Worm (Caenorhabditis elegans): Measurements from ENCODE around the gene his-6.

Gene his-6

DNA sequence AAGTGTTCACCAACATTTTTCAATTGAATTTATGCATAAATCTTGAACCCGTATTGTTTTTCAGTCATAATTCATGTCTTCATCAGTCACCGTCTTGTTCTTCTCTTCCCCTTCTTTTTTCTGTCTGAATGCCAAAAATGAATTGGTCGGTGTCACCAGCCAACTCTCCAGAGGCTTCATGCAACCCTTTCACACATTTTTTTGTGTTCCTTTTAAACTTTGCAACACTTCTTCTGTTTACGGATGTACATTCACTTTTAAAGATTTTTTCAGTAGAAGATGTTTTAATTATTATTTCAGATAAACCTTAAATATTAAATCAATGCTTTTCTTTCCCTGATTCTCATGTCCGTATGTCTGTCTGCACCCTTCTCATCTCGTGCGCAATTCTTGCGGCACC is 26.1 kb upstream of the his-6 start, which contains the start of gene acr-16:
Gene acr-16, plus strand, starts transcription at position 301 of the 400 bp plus-strand sequence.
- no peak for TF ChIP-seq F13H6.1 (tag; optimal IDR thresholded peaks at IDR 0.05)
- no peak for TF ChIP-seq sox-4 (tag; optimal IDR thresholded peaks at IDR 0.05)
- no peak for TF ChIP-seq ceh-14 (tag; optimal IDR thresholded peaks at IDR 0.05)
- no peak for TF ChIP-seq ceh-6 (GFP tag; optimal IDR thresholded peaks at IDR 0.05)
- TF ChIP-seq nhr-232 (tag; optimal IDR thresholded peaks at IDR 0.05), result no peak
- no peak for TF ChIP-seq ceh-48 (tag; optimal IDR thresholded peaks at IDR 0.05)
- TF ChIP-seq ahr-1 (tag; optimal IDR thresholded peaks at IDR 0.05), result no peak

DNA sequence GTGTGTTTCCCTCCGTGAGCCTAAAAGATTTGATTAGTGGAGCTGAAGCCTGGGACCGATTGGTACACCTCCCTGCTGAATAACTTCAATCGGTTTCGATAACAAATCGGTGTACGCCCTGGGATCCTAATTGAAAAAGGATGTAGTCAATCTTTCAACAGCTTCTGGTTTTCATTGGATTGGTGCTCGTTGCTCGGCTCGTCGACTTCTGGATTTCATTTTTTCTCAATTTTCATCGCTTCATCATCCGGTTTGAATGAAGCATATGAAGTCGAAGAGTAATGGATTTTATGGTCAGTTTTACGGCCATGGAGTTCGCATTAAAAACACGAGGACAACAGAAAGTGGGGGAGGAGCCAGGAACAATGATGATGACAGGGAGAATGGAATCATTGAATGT is 21.2 kb upstream of the his-6 start:
- peak; percentile 24 for TF ChIP-seq unc-42 (tag; optimal IDR thresholded peaks at IDR 0.05)
- no peak for TF ChIP-seq unc-55 (GFP tag; optimal IDR thresholded peaks at IDR 0.05)
- TF ChIP-seq nfya-1 (tag; optimal IDR thresholded peaks at IDR 0.05), result no peak
- no peak for TF ChIP-seq ets-4 (tag; optimal IDR thresholded peaks at IDR 0.05)

DNA sequence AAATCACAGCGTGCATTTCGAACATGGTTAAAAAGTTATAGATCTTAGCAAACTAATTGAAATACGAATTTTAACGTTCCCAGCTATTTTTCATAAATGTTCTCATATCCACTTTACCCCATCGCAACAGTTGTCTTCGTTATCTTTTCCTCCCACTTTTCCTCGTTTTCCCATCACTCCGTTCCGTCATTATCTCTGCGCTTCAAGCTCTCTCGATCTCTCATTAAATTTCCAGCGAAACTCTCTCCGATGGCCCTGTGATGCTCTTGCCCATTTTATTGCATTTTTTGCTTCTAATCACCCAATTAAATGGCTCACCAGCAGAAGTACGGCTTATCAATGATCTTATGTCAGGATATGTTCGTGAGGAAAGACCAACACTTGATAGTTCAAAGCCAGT is 17.7 kb upstream of the his-6 start, which contains the start of gene acr-15:
Gene acr-15, plus strand, starts transcription at position 236 of the 400 bp plus-strand sequence.
- TF ChIP-seq ceh-22 (tag; optimal IDR thresholded peaks at IDR 0.05) (no peak), pha-2 (tag; optimal IDR thresholded peaks at IDR 0.05) (no peak)

DNA sequence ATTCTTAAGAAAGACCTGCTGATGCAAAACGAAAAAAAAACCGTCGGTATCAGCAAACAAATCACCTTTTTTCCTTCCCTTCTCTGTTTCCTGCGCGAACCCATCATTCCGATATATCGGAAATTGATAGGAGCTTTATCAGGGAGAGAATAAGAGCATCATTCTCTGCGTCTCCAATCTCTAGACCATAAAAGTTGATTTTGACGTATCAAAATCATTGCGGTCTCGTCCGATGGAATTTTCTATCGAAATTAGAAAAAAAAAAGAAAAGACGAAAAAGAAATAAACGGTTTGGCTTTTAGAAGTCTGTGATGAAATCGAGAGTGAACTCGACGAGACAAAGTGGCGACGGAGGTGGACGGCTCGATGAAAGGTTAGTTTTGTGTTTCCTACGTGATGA is 14.2 kb upstream of the his-6 start, which contains the start of gene stdh-4:
Gene stdh-4, plus strand, starts transcription at position 301 of the 400 bp plus-strand sequence.
- TF ChIP-seq lin-11 (tag; optimal IDR thresholded peaks at IDR 0.05) (no peak), ceh-31 (tag; optimal IDR thresholded peaks at IDR 0.05) (no peak), fax-1 (tag; optimal IDR thresholded peaks at IDR 0.05) (no peak), hlh-6 (tag; optimal IDR thresholded peaks at IDR 0.05) (no peak), C38D4.7 (GFP tag; optimal IDR thresholded peaks at IDR 0.05) (no peak), ref-2 (tag; optimal IDR thresholded peaks at IDR 0.05) (no peak), C08G9.2 (tag; optimal IDR thresholded peaks at IDR 0.05) (no peak), fkh-10 (GFP tag; optimal IDR thresholded peaks at IDR 0.05) (no peak)

DNA sequence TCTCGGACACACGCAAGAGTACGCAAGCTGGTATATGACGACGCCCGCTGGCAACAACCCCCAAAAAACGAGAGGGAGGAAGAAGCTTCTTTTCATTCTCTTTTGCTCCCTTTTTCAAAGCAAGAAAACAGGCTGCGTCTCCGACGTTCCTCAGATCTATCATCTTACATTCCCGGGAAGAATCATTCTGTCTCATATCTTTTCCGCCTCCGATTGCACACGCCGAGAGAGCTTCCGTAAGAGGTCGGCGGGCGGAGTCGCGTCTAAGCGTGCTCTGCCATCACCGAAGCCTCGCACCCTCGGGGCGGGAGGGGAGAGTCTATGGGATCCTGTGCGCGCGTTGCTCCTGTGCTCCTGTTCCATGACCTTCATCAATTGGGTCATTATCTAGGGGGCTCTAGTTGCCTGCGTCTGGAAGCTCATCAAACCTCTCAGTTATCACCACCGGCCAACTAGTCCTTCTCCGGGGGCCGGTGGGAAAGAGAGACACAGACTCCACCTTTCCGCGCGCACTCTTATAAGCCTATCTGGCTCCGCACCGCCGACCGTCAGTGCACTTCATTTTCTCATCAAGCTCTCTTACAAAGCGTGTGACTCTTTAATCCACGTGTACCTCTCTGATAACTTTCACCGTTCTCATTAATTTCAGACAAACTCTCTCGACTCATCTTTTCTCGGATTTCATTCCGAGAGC is 10.9 kb upstream of the his-6 start, which contains the start of the genes slc-17.8 and asns-1:
Gene slc-17.8, minus strand, starts transcription at position 51 of the 694 bp plus-strand sequence.
Gene asns-1, plus strand, starts transcription at position 644 of the 694 bp plus-strand sequence.
- TF ChIP-seq elt-4 (tag; optimal IDR thresholded peaks at IDR 0.05) (peak; percentile 1), hlh-6 (tag; optimal IDR thresholded peaks at IDR 0.05) (no peak)

DNA sequence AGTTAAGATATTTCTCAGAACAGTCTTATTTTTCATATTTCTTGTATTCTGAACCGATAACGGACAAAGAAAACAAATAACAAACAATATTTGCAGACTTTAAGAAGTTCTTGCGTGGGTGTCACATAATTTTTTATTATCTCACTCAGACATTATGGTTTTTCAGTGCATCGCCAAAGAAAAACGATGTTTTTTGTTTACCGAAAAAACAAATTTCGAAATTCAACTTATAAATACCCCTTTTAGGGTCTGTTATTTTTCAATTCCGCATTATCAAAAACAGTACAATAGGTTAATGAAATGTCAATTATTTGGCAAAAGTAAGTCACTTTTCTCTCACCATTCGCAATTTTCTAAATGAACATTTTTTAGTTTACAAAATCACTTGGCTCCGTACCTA is 2.3 kb upstream of the his-6 start, which contains the start of gene otpl-4:
Gene otpl-4, plus strand, starts transcription at position 301 of the 400 bp plus-strand sequence.
- TF ChIP-seq ceh-9 (tag; optimal IDR thresholded peaks at IDR 0.05) (no peak), K09A11.1 (tag; optimal IDR thresholded peaks at IDR 0.05; ENCODE audit: insufficient read depth) (no peak), ztf-16 (tag; optimal IDR thresholded peaks at IDR 0.05) (no peak), C38D4.7 (GFP tag; optimal IDR thresholded peaks at IDR 0.05) (no peak), ceh-19 (GFP tag; optimal IDR thresholded peaks at IDR 0.05) (no peak), ceh-48 (tag; optimal IDR thresholded peaks at IDR 0.05) (no peak), ceh-30 (tag; optimal IDR thresholded peaks at IDR 0.05) (no peak), odd-2 (tag; optimal IDR thresholded peaks at IDR 0.05) (no peak), tbx-2 (tag; optimal IDR thresholded peaks at IDR 0.05) (no peak), fax-1 (tag; optimal IDR thresholded peaks at IDR 0.05) (no peak), pha-2 (tag; optimal IDR thresholded peaks at IDR 0.05) (no peak), pros-1 (tag; optimal IDR thresholded peaks at IDR 0.05) (no peak), lim-6 (tag; optimal IDR thresholded peaks at IDR 0.05) (no peak)
